Worm (Caenorhabditis elegans): Measurements from ENCODE around the gene aps-1.

The aps-1 gene

ce11 chrV:6044853-6045594 is 27.3 kb downstream of the aps-1 start, which contains the start of gene R01B10.3:
TSS of gene R01B10.3 (minus strand) at chrV:6045129.
- TF ChIP-seq elt-2 (tag; optimal IDR thresholded peaks at IDR 0.05) (peak; percentile 2), ets-5 (GFP tag; IDR thresholded peaks at IDR 0.05) (no peak), nhr-28 (tag; optimal IDR thresholded peaks at IDR 0.05) (no peak), egl-27 (tag; optimal IDR thresholded peaks at IDR 0.05) (no peak), unc-130 (tag; optimal IDR thresholded peaks at IDR 0.05) (no peak), C34B4.2 (tag; optimal IDR thresholded peaks at IDR 0.05) (no peak), dsc-1 (tag; optimal IDR thresholded peaks at IDR 0.05) (no peak), isw-1 (GFP tag; IDR thresholded peaks at IDR 0.05) (no peak), efl-1 (optimal IDR thresholded peaks at IDR 0.05) (no peak), efl-1 (GFP tag; optimal IDR thresholded peaks at IDR 0.05 in 1 of 2) (peak in 1 of 2 experiments; percentile 93), nhr-71 (tag; optimal IDR thresholded peaks at IDR 0.05) (no peak), unc-62 (GFP tag; optimal IDR thresholded peaks at IDR 0.05) (no peak)

DNA sequence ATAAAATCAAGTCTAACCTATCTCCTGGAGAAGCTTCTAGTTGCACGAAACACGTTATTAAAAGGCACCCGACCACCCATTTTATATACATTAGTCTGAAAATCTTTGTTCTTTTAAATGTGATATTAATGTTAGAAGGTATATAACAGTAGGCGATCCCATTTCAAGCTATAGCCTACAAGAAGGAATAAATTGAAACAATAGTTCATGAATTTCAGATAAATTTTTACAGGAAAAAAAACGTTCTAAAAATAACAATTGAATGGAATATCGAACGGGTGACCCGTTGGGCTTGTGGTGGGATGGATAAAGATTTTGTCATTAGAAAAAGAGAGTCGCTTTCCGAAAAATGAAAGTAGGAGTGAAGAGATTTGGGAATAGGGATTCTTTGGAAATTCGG is 30.0 kb downstream of the aps-1 start, which contains the start of gene pgap-3:
TSS of gene pgap-3 (minus strand) at position 101 of the 400 bp plus-strand sequence.
- no peak for TF ChIP-seq ceh-63 (GFP tag; optimal IDR thresholded peaks at IDR 0.05)
- no peak for TF ChIP-seq lin-39 (tag; optimal IDR thresholded peaks at IDR 0.05)
- no peak for TF ChIP-seq nhr-71 (tag; optimal IDR thresholded peaks at IDR 0.05)
- TF ChIP-seq unc-86 (tag; optimal IDR thresholded peaks at IDR 0.05): no peak
- TF ChIP-seq sup-37 (GFP tag; optimal IDR thresholded peaks at IDR 0.05): no peak
- TF ChIP-seq lin-35 (GFP tag; optimal IDR thresholded peaks at IDR 0.05): no peak
- TF ChIP-seq nhr-237 (tag; optimal IDR thresholded peaks at IDR 0.05): no peak
- TF ChIP-seq pqm-1 (tag; optimal IDR thresholded peaks at IDR 0.05): no peak
- no peak for TF ChIP-seq tbx-2 (tag; optimal IDR thresholded peaks at IDR 0.05)
- no peak for TF ChIP-seq lin-13 (GFP tag; optimal IDR thresholded peaks at IDR 0.05)

ce11 chrV:6051159-6051558 is 33.4 kb downstream of the aps-1 start, which contains the start of gene jamp-1:
TSS of gene jamp-1 (minus strand) at chrV:6051259.
- TF ChIP-seq ztf-4 (tag; optimal IDR thresholded peaks at IDR 0.05) (no peak), ceh-88 (GFP tag; IDR thresholded peaks at IDR 0.05) (no peak)

DNA sequence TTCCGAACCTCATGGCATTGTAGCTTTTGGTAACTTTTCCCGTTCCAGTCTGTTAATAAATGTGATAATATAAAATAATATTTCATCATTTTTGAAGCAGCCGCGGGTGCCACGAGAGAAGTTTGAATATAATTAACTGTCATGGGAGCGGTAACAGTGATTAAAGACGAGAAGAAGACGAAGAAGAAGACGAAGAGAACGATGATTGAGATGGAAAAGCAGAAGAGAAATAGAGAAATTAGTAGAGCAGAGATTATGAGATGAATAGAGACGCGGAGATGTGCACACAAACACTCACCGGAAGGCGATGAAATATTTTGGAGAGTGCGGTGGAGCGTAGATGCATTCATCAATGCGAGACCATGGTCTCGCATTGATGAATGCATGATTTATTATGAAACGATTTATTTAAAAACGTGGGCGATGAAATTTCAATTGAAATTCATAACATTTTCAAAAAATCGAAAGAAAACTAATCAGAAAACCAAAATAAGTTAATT is 35.5 kb downstream of the aps-1 start, which contains the start of gene seip-1:
TSS of gene seip-1 (minus strand) at position 51 of the 500 bp plus-strand sequence.
- TF ChIP-seq unc-62 (GFP tag; optimal IDR thresholded peaks at IDR 0.05): no peak
- peak; percentile 57 for TF ChIP-seq ceh-8 (GFP tag; optimal IDR thresholded peaks at IDR 0.05)
- TF ChIP-seq lsy-2 (tag; optimal IDR thresholded peaks at IDR 0.05): peak; percentile 76 to 91
- no peak for TF ChIP-seq sup-37 (GFP tag; optimal IDR thresholded peaks at IDR 0.05)
- no peak for TF ChIP-seq Y116A8C.19 (tag; optimal IDR thresholded peaks at IDR 0.05; ENCODE audit: borderline replicate concordance)
- TF ChIP-seq C04F5.9 (tag; optimal IDR thresholded peaks at IDR 0.05): no peak
- peak; percentile 51 for TF ChIP-seq dsc-1 (tag; optimal IDR thresholded peaks at IDR 0.05)
- peak; percentile 97 for TF ChIP-seq lin-14 (GFP tag; optimal IDR thresholded peaks at IDR 0.05)
- peak; percentile 83 for TF ChIP-seq nhr-47 (tag; optimal IDR thresholded peaks at IDR 0.05)
- TF ChIP-seq fkh-8 (tag; optimal IDR thresholded peaks at IDR 0.05): peak; percentile 92
- peak; percentile 83 for TF ChIP-seq nhr-85 (tag)
- peak; percentile 25 for TF ChIP-seq pax-3 (tag; optimal IDR thresholded peaks at IDR 0.05)
- TF ChIP-seq zag-1 (tag; optimal IDR thresholded peaks at IDR 0.05): peak; percentile 68
- TF ChIP-seq mep-1 (tag; optimal IDR thresholded peaks at IDR 0.05): peak; percentile 94
- TF ChIP-seq hpl-2 (GFP tag; optimal IDR thresholded peaks at IDR 0.05): no peak
- peak; percentile 64 to 87 (median 66) for TF ChIP-seq ceh-82 (tag; optimal IDR thresholded peaks at IDR 0.05)
- TF ChIP-seq aly-2 (tag; optimal IDR thresholded peaks at IDR 0.05): no peak
- peak; percentile 72 for TF ChIP-seq blmp-1 (tag; optimal IDR thresholded peaks at IDR 0.05)
- TF ChIP-seq tlp-1 (tag; optimal IDR thresholded peaks at IDR 0.05): no peak
- TF ChIP-seq grh-1 (GFP tag; IDR thresholded peaks at IDR 0.05): no peak
- TF ChIP-seq egl-13 (tag; optimal IDR thresholded peaks at IDR 0.05): peak; percentile 72
- TF ChIP-seq nhr-90 (tag; optimal IDR thresholded peaks at IDR 0.05; ENCODE audit: poor library complexity): peak; percentile 64
- TF ChIP-seq unc-86 (tag; optimal IDR thresholded peaks at IDR 0.05): peak; percentile 75
- peak; percentile 56 for TF ChIP-seq mab-9 (GFP tag; IDR thresholded peaks at IDR 0.05)
- TF ChIP-seq snpc-4 (tag; optimal IDR thresholded peaks at IDR 0.05): peak; percentile 71
- peak; percentile 89 for TF ChIP-seq skn-1 (tag; optimal IDR thresholded peaks at IDR 0.05)
- TF ChIP-seq F16B12.6 (tag; optimal IDR thresholded peaks at IDR 0.05): peak; percentile 66
- peak; percentile 91 for TF ChIP-seq snu-23 (GFP tag; optimal IDR thresholded peaks at IDR 0.05)

Data from whole organism, L1 larva.